Fruit fly (Drosophila melanogaster): ENCODE data around the gene CG9396.
A peak's percentile ranks its signal among the peaks of the same experiment; 100 is the strongest.

Gene CG9396

dm6 chr3R:9613124-9613523, 41.7 kb upstream of the CG9396 start (continued):
- TF ChIP-seq dmrt99B (tag; optimal IDR thresholded peaks at IDR 0.05) (peak; percentile 75), CG15269 (tag; optimal IDR thresholded peaks at IDR 0.05) (peak; percentile 64), CG17829 (tag; optimal IDR thresholded peaks at IDR 0.05) (peak; percentile 24), NFAT (GFP tag; IDR thresholded peaks at IDR 0.05) (no peak), CG10321 (GFP tag; IDR thresholded peaks at IDR 0.05) (no peak), CG6765 (GFP tag; optimal IDR thresholded peaks at IDR 0.05) (no peak), chm (GFP tag; IDR thresholded peaks at IDR 0.05) (no peak), CG43689 (GFP tag; IDR thresholded peaks at IDR 0.05) (no peak), CG16863 (GFP tag; optimal IDR thresholded peaks at IDR 0.05) (peak; percentile 36), CG31441 (GFP tag; IDR thresholded peaks at IDR 0.05) (peak; percentile 70), Atf3 (GFP tag; optimal IDR thresholded peaks at IDR 0.05) (peak; percentile 21), CG6791 (GFP tag; IDR thresholded peaks at IDR 0.05; ENCODE audit: partially characterized antibody) (no peak), cwo (GFP tag; optimal IDR thresholded peaks at IDR 0.05) (peak; percentile 60), h (optimal IDR thresholded peaks at IDR 0.05) (no peak), ci (GFP tag; IDR thresholded peaks at IDR 0.05) (peak; percentile 61; the same call in 2 of the 3 replicates), sens-2 (GFP tag; IDR thresholded peaks at IDR 0.05) (no peak), Dad (GFP tag; optimal IDR thresholded peaks at IDR 0.05) (peak; percentile 59), ara (GFP tag; IDR thresholded peaks at IDR 0.05) (no peak), CG3065 (GFP tag; optimal IDR thresholded peaks at IDR 0.05) (no peak), CG16813 (GFP tag; IDR thresholded peaks at IDR 0.05; ENCODE audit: partially characterized antibody) (no peak), seq (GFP tag; IDR thresholded peaks at IDR 0.05) (peak; percentile 69), ac (GFP tag; optimal IDR thresholded peaks at IDR 0.05) (no peak), CG32532 (GFP tag; IDR thresholded peaks at IDR 0.05) (peak; percentile 45; the same call in 1 of the 2 replicates), repo (GFP tag; optimal IDR thresholded peaks at IDR 0.05) (no peak), pnt (GFP tag; optimal IDR thresholded peaks at IDR 0.05) (peak; percentile 31), Oli (tag; optimal IDR thresholded peaks at IDR 0.05) (peak; percentile 63), p53 (GFP tag; optimal IDR thresholded peaks at IDR 0.05) (peak; percentile 4), CG7745 (tag; optimal IDR thresholded peaks at IDR 0.05) (no peak), CG7357 (GFP tag; IDR thresholded peaks at IDR 0.05) (0 out of 3 replicates have a peak, but pooled peaks have one; percentile 47), CG10274 (GFP tag; optimal IDR thresholded peaks at IDR 0.05) (peak; percentile 14), gcm2 (GFP tag; optimal IDR thresholded peaks at IDR 0.05) (no peak), CG3847 (GFP tag; IDR thresholded peaks at IDR 0.05) (peak; percentile 52), NK7.1 (GFP tag; optimal IDR thresholded peaks at IDR 0.05) (peak; percentile 44), CG2202 (tag; optimal IDR thresholded peaks at IDR 0.05) (no peak), CG12769 (tag; optimal IDR thresholded peaks at IDR 0.05) (peak; percentile 69), CG15073 (GFP tag; optimal IDR thresholded peaks at IDR 0.05) (no peak), az2 (GFP tag; optimal IDR thresholded peaks at IDR 0.05) (peak; percentile 47), CG9437 (GFP tag; optimal IDR thresholded peaks at IDR 0.05) (peak; percentile 39), peb (GFP tag; IDR thresholded peaks at IDR 0.05) (no peak), E2f2 (GFP tag; IDR thresholded peaks at IDR 0.05) (0 out of 2 replicates have a peak, but pooled peaks have one; percentile 14), Mrtf (GFP tag; IDR thresholded peaks at IDR 0.05) (no peak; the same call in 2 of the 3 replicates), amos (GFP tag; IDR thresholded peaks at IDR 0.05; ENCODE audit: partially characterized antibody) (no peak), oc (tag; optimal IDR thresholded peaks at IDR 0.05) (no peak), dan (GFP tag; IDR thresholded peaks at IDR 0.05) (no peak), hb (GFP tag; IDR thresholded peaks at IDR 0.05; ENCODE audit: partially characterized antibody) (no peak), Sry-β (GFP tag; optimal IDR thresholded peaks at IDR 0.05) (no peak), CG10267 (tag; optimal IDR thresholded peaks at IDR 0.05) (peak; percentile 41), CG17359 (tag; optimal IDR thresholded peaks at IDR 0.05) (peak; percentile 71), CG11560 (tag; IDR thresholded peaks at IDR 0.05) (no peak), Aef1 (GFP tag; IDR thresholded peaks at IDR 0.05) (peak; percentile 53), CG12299 (tag; optimal IDR thresholded peaks at IDR 0.05) (no peak), bowl (GFP tag; IDR thresholded peaks at IDR 0.05) (no peak)

Measured in whole organism, embryonic.